Fruit fly (Drosophila melanogaster): ENCODE data around the gene CG3062.

CG3062 gene

dm6 chrX:4691226-4691625, 46.6 kb upstream of the CG3062 start (continued):
- TF ChIP-seq CG16863 (GFP tag; optimal IDR thresholded peaks at IDR 0.05) (no peak), BtbVII (GFP tag; optimal IDR thresholded peaks at IDR 0.05) (peak; percentile 1), shn (GFP tag; optimal IDR thresholded peaks at IDR 0.05) (no peak), CG8478 (optimal IDR thresholded peaks at IDR 0.05) (no peak), E2f1 (GFP tag; IDR thresholded peaks at IDR 0.05) (no peak), CG17328 (GFP tag; IDR thresholded peaks at IDR 0.05) (no peak), dmrt11E (tag; optimal IDR thresholded peaks at IDR 0.05) (no peak), wor (GFP tag; IDR thresholded peaks at IDR 0.05) (no peak), fru (optimal IDR thresholded peaks at IDR 0.05) (no peak), CG9817 (tag; optimal IDR thresholded peaks at IDR 0.05) (peak; percentile 20), br (optimal IDR thresholded peaks at IDR 0.05) (no peak), Doc3 (GFP tag; IDR thresholded peaks at IDR 0.05; ENCODE audit: partially characterized antibody) (no peak), tup (GFP tag; optimal IDR thresholded peaks at IDR 0.05) (no peak), Scr (GFP tag; IDR thresholded peaks at IDR 0.05; ENCODE audit: partially characterized antibody) (no peak), eyg (GFP tag; optimal IDR thresholded peaks at IDR 0.05) (no peak), CG17568 (GFP tag; optimal IDR thresholded peaks at IDR 0.05) (no peak), CG11398 (GFP tag; optimal IDR thresholded peaks at IDR 0.05) (no peak), Med (GFP tag) (peak; percentile 52), HLH4C (GFP tag; IDR thresholded peaks at IDR 0.05; ENCODE audit: partially characterized antibody) (no peak), Nf-YA (GFP tag; IDR thresholded peaks at IDR 0.05) (no peak), CG30431 (GFP tag; optimal IDR thresholded peaks at IDR 0.05) (peak; percentile 7), so (GFP tag; IDR thresholded peaks at IDR 0.05) (no peak), stc (GFP tag; IDR thresholded peaks at IDR 0.05) (no peak), CG17361 (GFP tag; IDR thresholded peaks at IDR 0.05) (no peak), Adf1 (GFP tag; IDR thresholded peaks at IDR 0.05) (no peak; the same call in 1 of the 2 replicates), HLH54F (GFP tag; optimal IDR thresholded peaks at IDR 0.05) (no peak), CkIIα-i1 (GFP tag; IDR thresholded peaks at IDR 0.05) (no peak), gfzf (GFP tag; optimal IDR thresholded peaks at IDR 0.05) (no peak), dpn (GFP tag; optimal IDR thresholded peaks at IDR 0.05) (peak in 1 of 2 experiments; percentile 12), CG7357 (GFP tag; IDR thresholded peaks at IDR 0.05) (no peak), Dfd (GFP tag; optimal IDR thresholded peaks at IDR 0.05) (no peak), Bteb2 (GFP tag; optimal IDR thresholded peaks at IDR 0.05) (no peak), Rx (GFP tag; IDR thresholded peaks at IDR 0.05) (no peak), z (GFP tag; IDR thresholded peaks at IDR 0.05) (no peak), Pdp1 (GFP tag; optimal IDR thresholded peaks at IDR 0.05) (no peak), NC2β (GFP tag; optimal IDR thresholded peaks at IDR 0.05) (no peak), Myb (GFP tag; optimal IDR thresholded peaks at IDR 0.05) (no peak), sd (tag; optimal IDR thresholded peaks at IDR 0.05) (no peak), CG9609 (GFP tag; optimal IDR thresholded peaks at IDR 0.05) (no peak), Atf3 (GFP tag; optimal IDR thresholded peaks at IDR 0.05) (no peak), Antp (GFP tag; optimal IDR thresholded peaks at IDR 0.05) (no peak), vfl (GFP tag; optimal IDR thresholded peaks at IDR 0.05) (no peak), HmgZ (tag; optimal IDR thresholded peaks at IDR 0.05) (no peak), CG4328 (GFP tag; optimal IDR thresholded peaks at IDR 0.05) (no peak), CG2889 (GFP tag; IDR thresholded peaks at IDR 0.05) (no peak), az2 (GFP tag; optimal IDR thresholded peaks at IDR 0.05) (no peak), CG8290 (GFP tag; optimal IDR thresholded peaks at IDR 0.05) (no peak), CG8290 (tag; optimal IDR thresholded peaks at IDR 0.05) (no peak), Oli (tag; optimal IDR thresholded peaks at IDR 0.05) (peak; percentile 20), CG7556 (GFP tag; optimal IDR thresholded peaks at IDR 0.05) (peak; percentile 39), yki (optimal IDR thresholded peaks at IDR 0.05) (no peak), emc (GFP tag; optimal IDR thresholded peaks at IDR 0.05) (no peak), luna (GFP tag; optimal IDR thresholded peaks at IDR 0.05) (no peak), knrl (GFP tag; IDR thresholded peaks at IDR 0.05; ENCODE audit: partially characterized antibody) (no peak), CG6765 (GFP tag; optimal IDR thresholded peaks at IDR 0.05) (no peak)

Data from whole organism, embryonic.